Worm (Caenorhabditis elegans): ENCODE measurements around the gene rol-1.

rol-1 gene

ce11 chrII:12199912-12200637, 27.7 kb downstream of the rol-1 start, which contains the start of gene polg-1:
Gene polg-1 (minus strand): TSS chrII:12199962.
- TF ChIP-seq nhr-237 (tag; optimal IDR thresholded peaks at IDR 0.05) (no peak), nhr-129 (tag; optimal IDR thresholded peaks at IDR 0.05) (no peak), lin-39 (tag; optimal IDR thresholded peaks at IDR 0.05) (no peak), nhr-23 (tag; optimal IDR thresholded peaks at IDR 0.05) (no peak), nhr-77 (tag; optimal IDR thresholded peaks at IDR 0.05) (no peak), ztf-11 (tag; optimal IDR thresholded peaks at IDR 0.05) (no peak), lin-11 (tag; optimal IDR thresholded peaks at IDR 0.05) (no peak), C34F6.9 (tag; optimal IDR thresholded peaks at IDR 0.05) (no peak), unc-55 (GFP tag; optimal IDR thresholded peaks at IDR 0.05) (no peak), nhr-6 (tag; optimal IDR thresholded peaks at IDR 0.05) (no peak), nhr-10 (tag; optimal IDR thresholded peaks at IDR 0.05) (no peak), nhr-25 (tag; optimal IDR thresholded peaks at IDR 0.05) (no peak), lin-13 (GFP tag; optimal IDR thresholded peaks at IDR 0.05) (no peak), blmp-1 (tag; optimal IDR thresholded peaks at IDR 0.05; ENCODE audit: insufficient read depth) (no peak)

ce11 chrII:12202281-12202680, 29.9 kb downstream of the rol-1 start, which contains the start of gene trpp-5:
Gene trpp-5 (minus strand): TSS chrII:12202381.
- TF ChIP-seq ZK546.5 (tag; optimal IDR thresholded peaks at IDR 0.05) (no peak), R02D3.7 (tag; optimal IDR thresholded peaks at IDR 0.05) (no peak), nhr-77 (tag; optimal IDR thresholded peaks at IDR 0.05) (no peak), nhr-25 (tag; optimal IDR thresholded peaks at IDR 0.05) (no peak), nhr-21 (tag; optimal IDR thresholded peaks at IDR 0.05) (no peak), zag-1 (tag; optimal IDR thresholded peaks at IDR 0.05) (no peak), unc-55 (GFP tag; optimal IDR thresholded peaks at IDR 0.05) (no peak), nhr-10 (tag; optimal IDR thresholded peaks at IDR 0.05) (no peak), ztf-11 (tag; optimal IDR thresholded peaks at IDR 0.05) (no peak), peb-1 (tag; optimal IDR thresholded peaks at IDR 0.05) (no peak), unc-39 (tag; optimal IDR thresholded peaks at IDR 0.05) (no peak), fos-1 (tag; optimal IDR thresholded peaks at IDR 0.05) (no peak), ceh-82 (tag; optimal IDR thresholded peaks at IDR 0.05) (no peak), Y55F3AM.14 (GFP tag; optimal IDR thresholded peaks at IDR 0.05) (no peak), snpc-4 (tag; optimal IDR thresholded peaks at IDR 0.05) (no peak)

- TF ChIP-seq nhr-21 (tag; optimal IDR thresholded peaks at IDR 0.05) (no peak), aly-2 (tag; optimal IDR thresholded peaks at IDR 0.05) (no peak), fos-1 (tag; optimal IDR thresholded peaks at IDR 0.05) (no peak), mbf-1 (tag; optimal IDR thresholded peaks at IDR 0.05) (no peak), lin-13 (GFP tag; optimal IDR thresholded peaks at IDR 0.05) (no peak), mab-5 (tag; optimal IDR thresholded peaks at IDR 0.05) (no peak), elt-3 (tag; optimal IDR thresholded peaks at IDR 0.05) (no peak), ztf-4 (tag; optimal IDR thresholded peaks at IDR 0.05) (no peak), nhr-6 (tag; optimal IDR thresholded peaks at IDR 0.05) (no peak), nhr-25 (tag; optimal IDR thresholded peaks at IDR 0.05) (no peak), nhr-129 (tag; optimal IDR thresholded peaks at IDR 0.05) (no peak), nhr-12 (tag; optimal IDR thresholded peaks at IDR 0.05) (no peak), F13H6.1 (tag; optimal IDR thresholded peaks at IDR 0.05) (no peak), unc-62 (GFP tag; optimal IDR thresholded peaks at IDR 0.05) (no peak), mdl-1 (tag; optimal IDR thresholded peaks at IDR 0.05) (no peak)
Measured at ce11 chrII:12202921-12203320, 30.5 kb downstream of the rol-1 start, which contains the start of gene aqp-12. Gene aqp-12 (plus strand): TSS chrII:12203221.

- TF ChIP-seq ztf-1 (GFP tag; conservative IDR thresholded peaks at IDR 0.05) (no peak), egl-27 (tag; optimal IDR thresholded peaks at IDR 0.05) (no peak), sem-4 (tag; optimal IDR thresholded peaks at IDR 0.05) (no peak), aly-2 (tag; optimal IDR thresholded peaks at IDR 0.05) (no peak), unc-55 (GFP tag; optimal IDR thresholded peaks at IDR 0.05) (no peak), sma-9 (GFP tag; optimal IDR thresholded peaks at IDR 0.05) (no peak), sma-9 (tag; optimal IDR thresholded peaks at IDR 0.05) (no peak), gmeb-1 (tag; optimal IDR thresholded peaks at IDR 0.05) (no peak), elt-3 (tag; optimal IDR thresholded peaks at IDR 0.05) (no peak), dmd-4 (tag; optimal IDR thresholded peaks at IDR 0.05) (no peak), C34F6.9 (tag; optimal IDR thresholded peaks at IDR 0.05) (no peak), nhr-129 (tag; optimal IDR thresholded peaks at IDR 0.05) (no peak), alr-1 (tag; optimal IDR thresholded peaks at IDR 0.05) (no peak), crh-2 (tag; optimal IDR thresholded peaks at IDR 0.05) (no peak), fos-1 (tag; optimal IDR thresholded peaks at IDR 0.05) (no peak), mdl-1 (tag; optimal IDR thresholded peaks at IDR 0.05) (no peak), nhr-11 (tag; optimal IDR thresholded peaks at IDR 0.05) (no peak), peb-1 (tag; optimal IDR thresholded peaks at IDR 0.05) (no peak), mbf-1 (tag; optimal IDR thresholded peaks at IDR 0.05) (no peak)
Measured at ce11 chrII:12204617-12205016, 32.2 kb downstream of the rol-1 start.
